Worm (Caenorhabditis elegans): Measurements from ENCODE around the gene mpk-2.
A peak's percentile ranks its signal among the peaks of the same experiment; 100 is the strongest.

The mpk-2 gene

DNA sequence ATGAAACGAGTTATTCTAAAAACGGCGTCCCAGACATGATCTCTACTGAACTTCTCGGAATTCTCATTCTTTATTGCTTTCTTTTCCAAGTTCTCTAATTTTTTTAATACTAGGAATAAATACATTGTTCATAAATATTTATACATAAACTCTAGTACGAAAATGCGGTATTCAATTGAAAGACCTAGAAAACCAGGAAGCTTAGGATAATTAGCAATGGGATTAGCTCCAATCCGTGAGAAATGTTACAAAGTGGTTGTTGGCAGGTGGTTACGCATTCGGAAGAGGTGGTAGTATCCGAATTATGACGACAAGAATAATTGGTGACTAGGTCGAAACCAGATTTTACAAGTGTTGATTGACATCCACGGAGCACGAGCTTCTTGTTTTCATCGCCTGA lies 37.0 kb upstream of the mpk-2 start:
- no peak for TF ChIP-seq unc-62 (GFP tag; optimal IDR thresholded peaks at IDR 0.05)
- no peak for TF ChIP-seq Y55F3AM.14 (GFP tag; optimal IDR thresholded peaks at IDR 0.05)
- TF ChIP-seq zag-1 (tag; optimal IDR thresholded peaks at IDR 0.05): no peak
- no peak for TF ChIP-seq peb-1 (tag; optimal IDR thresholded peaks at IDR 0.05)
- TF ChIP-seq ZK546.5 (tag; optimal IDR thresholded peaks at IDR 0.05): no peak
- no peak for TF ChIP-seq sma-9 (GFP tag; optimal IDR thresholded peaks at IDR 0.05)
- TF ChIP-seq sma-9 (tag; optimal IDR thresholded peaks at IDR 0.05): no peak
- TF ChIP-seq lin-39 (tag; optimal IDR thresholded peaks at IDR 0.05): no peak

DNA sequence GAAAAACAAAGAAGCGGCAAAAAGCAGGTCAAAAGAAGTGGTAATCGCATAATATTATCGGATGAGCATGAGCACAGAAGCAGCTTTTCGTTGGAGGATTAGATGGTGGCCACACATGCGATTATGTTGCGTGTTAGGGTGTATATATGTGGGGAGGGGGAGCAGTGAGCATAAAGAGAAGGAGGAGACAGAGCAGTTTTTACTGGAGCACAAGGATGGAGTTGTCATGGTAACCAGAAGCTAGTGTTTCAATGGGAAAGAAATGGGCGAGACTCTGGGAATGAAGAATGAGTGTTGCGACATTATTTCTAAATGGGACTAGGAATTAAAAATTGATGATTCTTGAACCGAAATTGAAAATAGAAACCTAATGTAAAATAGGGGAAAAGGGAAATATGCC lies 36.0 kb upstream of the mpk-2 start, which contains the start of gene C27A2.8:
Gene C27A2.8 (minus strand): TSS at position 117 of the 400 bp plus-strand sequence.
- no peak for TF ChIP-seq ztf-4 (tag; optimal IDR thresholded peaks at IDR 0.05)

ce11 chrII:5069525-5069924 lies 34.4 kb upstream of the mpk-2 start, which contains the start of gene idpb-2:
idpb-2 (minus strand) TSS chrII:5069625.
- TF ChIP-seq lin-39 (tag; optimal IDR thresholded peaks at IDR 0.05) (no peak), gmeb-1 (tag; optimal IDR thresholded peaks at IDR 0.05) (no peak), fos-1 (tag; optimal IDR thresholded peaks at IDR 0.05) (no peak), ZK546.5 (tag; optimal IDR thresholded peaks at IDR 0.05) (no peak), ztf-11 (tag; optimal IDR thresholded peaks at IDR 0.05) (no peak), ama-1 (optimal IDR thresholded peaks at IDR 0.05) (no peak), Y55F3AM.14 (GFP tag; optimal IDR thresholded peaks at IDR 0.05) (no peak), blmp-1 (tag; optimal IDR thresholded peaks at IDR 0.05; ENCODE audit: insufficient read depth) (no peak), nhr-129 (tag; optimal IDR thresholded peaks at IDR 0.05) (no peak), R02D3.7 (tag; optimal IDR thresholded peaks at IDR 0.05) (no peak), mab-5 (tag; optimal IDR thresholded peaks at IDR 0.05) (no peak), nhr-25 (tag; optimal IDR thresholded peaks at IDR 0.05) (no peak), unc-39 (tag; optimal IDR thresholded peaks at IDR 0.05) (no peak), ztf-1 (GFP tag; conservative IDR thresholded peaks at IDR 0.05) (no peak), unc-62 (GFP tag; optimal IDR thresholded peaks at IDR 0.05) (no peak), elt-1 (tag; optimal IDR thresholded peaks at IDR 0.05) (no peak), lsy-2 (tag; optimal IDR thresholded peaks at IDR 0.05) (no peak), sma-9 (GFP tag; optimal IDR thresholded peaks at IDR 0.05) (no peak), sma-9 (tag; optimal IDR thresholded peaks at IDR 0.05) (no peak)

- TF ChIP-seq peb-1 (tag; optimal IDR thresholded peaks at IDR 0.05) (no peak), dmd-4 (tag; optimal IDR thresholded peaks at IDR 0.05) (no peak), unc-39 (tag; optimal IDR thresholded peaks at IDR 0.05) (no peak), ztf-4 (tag; optimal IDR thresholded peaks at IDR 0.05) (no peak), lsy-2 (tag; optimal IDR thresholded peaks at IDR 0.05) (no peak), lin-13 (GFP tag; optimal IDR thresholded peaks at IDR 0.05) (no peak), C34F6.9 (tag; optimal IDR thresholded peaks at IDR 0.05) (no peak)
These were observed 32.7 kb upstream of the mpk-2 start, which contains the start of gene C27A2.7 for ce11 chrII:5071265-5071664. C27A2.7 (minus strand) TSS chrII:5071365.

DNA sequence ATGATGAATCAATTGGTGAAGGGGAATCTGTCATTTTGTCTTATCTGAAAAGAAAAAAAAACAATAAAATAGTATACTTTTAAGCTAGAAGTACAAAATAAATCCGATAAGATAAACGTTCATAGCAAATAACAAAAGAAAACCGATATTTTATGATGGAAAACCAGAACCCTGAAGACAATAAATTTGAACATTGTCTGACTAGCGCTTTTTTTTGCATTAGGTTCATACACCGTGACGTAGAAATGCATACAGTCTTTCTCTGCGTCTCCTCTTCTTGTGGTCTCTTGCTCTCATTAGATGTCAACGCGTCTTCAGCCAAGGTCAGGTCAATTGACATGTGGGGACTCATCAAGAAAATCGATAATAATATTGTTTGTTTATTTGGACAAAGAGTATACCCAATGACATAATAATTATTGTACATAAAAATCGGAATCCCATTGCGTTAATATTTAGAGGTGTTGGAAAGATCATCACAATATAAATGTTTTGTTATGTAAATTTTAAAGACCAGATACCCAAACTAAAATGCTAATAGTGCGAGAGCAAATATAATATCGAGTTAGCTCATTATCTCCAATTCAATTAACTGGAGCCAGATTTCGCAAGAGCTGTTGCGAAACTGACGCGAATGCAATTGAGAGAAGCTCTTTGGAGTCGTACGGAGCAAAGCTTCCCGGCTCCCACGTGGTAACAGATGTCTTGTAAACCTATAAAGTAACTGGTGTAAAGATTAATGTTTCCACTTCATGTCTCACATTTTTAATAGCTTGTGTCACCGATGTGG lies 22.6 kb upstream of the mpk-2 start, which contains the start of gene dsh-2:
Gene dsh-2 (minus strand): TSS at position 51 of the 790 bp plus-strand sequence.
- TF ChIP-seq lin-13 (GFP tag; optimal IDR thresholded peaks at IDR 0.05): peak; percentile 30
- TF ChIP-seq fos-1 (tag; optimal IDR thresholded peaks at IDR 0.05): peak; percentile 42
- TF ChIP-seq unc-55 (GFP tag; optimal IDR thresholded peaks at IDR 0.05): peak; percentile 49
- TF ChIP-seq crh-2 (tag; optimal IDR thresholded peaks at IDR 0.05): peak; percentile 76
- TF ChIP-seq F13H6.1 (tag; optimal IDR thresholded peaks at IDR 0.05): peak; percentile 18
- TF ChIP-seq gmeb-1 (tag; optimal IDR thresholded peaks at IDR 0.05): peak; percentile 81
- peak; percentile 38 for TF ChIP-seq sma-9 (GFP tag; optimal IDR thresholded peaks at IDR 0.05)
- no peak for TF ChIP-seq sma-9 (tag; optimal IDR thresholded peaks at IDR 0.05)
- TF ChIP-seq ceh-16 (tag; optimal IDR thresholded peaks at IDR 0.05): peak; percentile 41
- peak; percentile 44 for TF ChIP-seq nhr-21 (tag; optimal IDR thresholded peaks at IDR 0.05)
- TF ChIP-seq ztf-1 (GFP tag; conservative IDR thresholded peaks at IDR 0.05): no peak
- peak in 1 of 2 experiments; percentile 71 for TF ChIP-seq lsy-2 (tag; optimal IDR thresholded peaks at IDR 0.05)
- TF ChIP-seq ceh-82 (tag; optimal IDR thresholded peaks at IDR 0.05): no peak
- peak; percentile 47 for TF ChIP-seq nhr-129 (tag; optimal IDR thresholded peaks at IDR 0.05)
- TF ChIP-seq nhr-6 (tag; optimal IDR thresholded peaks at IDR 0.05): peak; percentile 46
- TF ChIP-seq zag-1 (tag; optimal IDR thresholded peaks at IDR 0.05): no peak
- TF ChIP-seq sma-3 (GFP tag; optimal IDR thresholded peaks at IDR 0.05): peak; percentile 43
- no peak for TF ChIP-seq nhr-12 (tag; optimal IDR thresholded peaks at IDR 0.05)
- TF ChIP-seq C34F6.9 (tag; optimal IDR thresholded peaks at IDR 0.05): peak; percentile 57
- peak; percentile 85 for TF ChIP-seq nhr-25 (tag; optimal IDR thresholded peaks at IDR 0.05)

Measured in whole organism, L2 larva.